Fruit fly (Drosophila melanogaster): Measurements from ENCODE around the gene Sec20.

The Sec20 gene

DNA sequence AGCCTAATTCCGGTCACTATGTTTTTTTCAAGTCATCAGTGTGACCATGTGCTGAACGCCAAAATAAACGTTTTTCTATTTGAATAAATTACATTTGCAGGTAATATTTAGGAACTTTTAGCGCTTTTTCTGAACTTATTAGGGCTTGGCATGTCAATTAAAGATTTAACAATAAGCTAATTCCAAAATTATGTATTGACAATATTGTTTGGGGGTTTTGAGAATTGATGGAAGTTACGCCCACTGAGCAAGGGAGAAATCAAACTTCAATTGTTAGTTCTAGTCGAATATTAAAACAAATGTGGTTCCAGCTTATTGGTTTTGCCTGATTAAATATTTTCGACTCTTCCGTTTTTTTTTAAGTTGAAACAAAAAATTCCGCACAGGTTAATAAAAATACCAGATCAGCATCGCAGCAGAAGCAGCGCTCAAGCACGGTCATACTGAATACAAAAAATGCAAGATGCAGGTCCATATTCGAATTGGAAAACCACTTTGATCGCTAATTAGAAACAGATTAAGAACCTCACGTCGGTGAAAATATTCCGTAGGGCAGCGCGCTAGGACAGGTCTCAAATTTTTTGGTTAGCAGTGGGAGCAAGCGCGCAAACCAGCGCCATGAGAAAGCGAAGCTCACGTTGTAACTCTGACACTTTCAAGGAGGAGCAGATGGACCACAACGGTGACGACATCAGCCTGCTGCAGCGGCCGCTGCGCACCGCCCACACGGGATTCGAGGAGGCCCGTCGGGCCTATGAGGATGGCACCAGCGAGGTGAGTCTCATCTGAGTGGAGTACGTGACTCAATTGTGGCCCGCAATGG, 29.9 kb downstream of the Sec20 start, which contains the start of the genes PSMG1 and CG10979:
TSS of gene PSMG1 (minus strand) at position 51 of the 823 bp plus-strand sequence.
TSS of gene CG10979 (plus strand) at position 439 of the 823 bp plus-strand sequence.
- TF ChIP-seq CG8478 (optimal IDR thresholded peaks at IDR 0.05) (no peak), pan (optimal IDR thresholded peaks at IDR 0.05) (no peak), Dll (optimal IDR thresholded peaks at IDR 0.05) (no peak), EcR (GFP tag; optimal IDR thresholded peaks at IDR 0.05) (no peak), psq (optimal IDR thresholded peaks at IDR 0.05) (no peak), usp (GFP tag; optimal IDR thresholded peaks at IDR 0.05) (no peak)

- TF ChIP-seq usp (GFP tag; optimal IDR thresholded peaks at IDR 0.05) (no peak), Dll (optimal IDR thresholded peaks at IDR 0.05) (no peak), pan (optimal IDR thresholded peaks at IDR 0.05) (no peak), psq (optimal IDR thresholded peaks at IDR 0.05) (no peak), EcR (GFP tag; optimal IDR thresholded peaks at IDR 0.05) (no peak), CG8478 (optimal IDR thresholded peaks at IDR 0.05) (no peak)
These were observed 32.8 kb downstream of the Sec20 start, which contains the start of gene Hpf1 for dm6 chr3R:5791497-5791896. Gene Hpf1 (plus strand): TSS chr3R:5791879.

DNA sequence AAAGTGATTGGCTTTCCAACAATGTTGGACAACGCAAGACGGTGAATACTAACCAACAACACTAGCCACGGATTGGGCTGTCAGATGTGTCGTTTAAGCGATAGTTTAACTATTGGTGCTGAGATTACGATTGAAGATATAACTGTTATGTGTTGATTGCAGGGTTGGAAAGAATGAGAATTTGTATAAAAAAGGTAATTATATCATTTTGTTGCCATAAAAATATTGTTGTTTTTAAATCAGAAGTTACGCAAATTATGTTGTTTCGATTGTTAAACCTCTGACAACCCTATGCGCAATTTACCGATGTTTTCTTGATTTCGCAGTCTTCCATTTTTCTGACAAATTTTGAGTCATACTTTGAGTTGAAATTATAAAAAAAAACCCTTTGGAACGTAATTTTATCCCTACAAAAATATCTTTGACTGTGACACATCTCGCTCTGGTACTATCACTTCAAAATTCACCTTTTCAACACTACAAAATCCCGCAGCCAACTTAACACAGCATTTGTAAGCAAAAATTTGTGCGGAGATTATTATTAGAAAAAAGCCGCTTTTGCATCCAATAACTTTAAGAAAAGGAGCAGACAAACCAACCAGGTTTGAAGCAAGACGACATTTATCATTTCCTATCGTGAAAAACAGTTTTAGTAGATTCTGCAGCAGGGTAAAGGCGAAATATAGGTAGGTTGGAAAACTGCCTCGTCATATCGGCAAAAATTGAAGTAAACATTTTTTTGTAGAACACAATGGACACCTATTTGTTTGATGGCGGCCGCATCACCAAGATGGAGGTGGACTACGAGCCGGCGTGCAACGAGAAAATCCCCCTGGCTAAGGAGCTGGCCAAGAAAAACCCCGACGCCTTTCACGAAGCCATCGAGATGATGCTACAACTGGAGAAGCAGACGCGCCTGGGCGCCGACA, 35.0 kb downstream of the Sec20 start, which contains the start of the genes Hat1 and Rpn5:
TSS of gene Hat1 (minus strand) at position 360 of the 929 bp plus-strand sequence.
TSS of gene Rpn5 (plus strand) at position 469 of the 929 bp plus-strand sequence.
- TF ChIP-seq EcR (GFP tag; optimal IDR thresholded peaks at IDR 0.05) (no peak), CG8478 (optimal IDR thresholded peaks at IDR 0.05) (no peak), pan (optimal IDR thresholded peaks at IDR 0.05) (no peak), psq (optimal IDR thresholded peaks at IDR 0.05) (no peak), Dll (optimal IDR thresholded peaks at IDR 0.05) (no peak), usp (GFP tag; optimal IDR thresholded peaks at IDR 0.05) (no peak)

dm6 chr3R:5781462-5781861, 42.9 kb downstream of the Sec20 start, which contains the start of gene kat-60L1:
Gene kat-60L1 (plus strand): TSS chr3R:5781762.
- TF ChIP-seq CG8478 (optimal IDR thresholded peaks at IDR 0.05) (no peak), Dll (optimal IDR thresholded peaks at IDR 0.05) (no peak), usp (GFP tag; optimal IDR thresholded peaks at IDR 0.05) (no peak), pan (optimal IDR thresholded peaks at IDR 0.05) (no peak), EcR (GFP tag; optimal IDR thresholded peaks at IDR 0.05) (no peak), psq (optimal IDR thresholded peaks at IDR 0.05) (no peak)

DNA sequence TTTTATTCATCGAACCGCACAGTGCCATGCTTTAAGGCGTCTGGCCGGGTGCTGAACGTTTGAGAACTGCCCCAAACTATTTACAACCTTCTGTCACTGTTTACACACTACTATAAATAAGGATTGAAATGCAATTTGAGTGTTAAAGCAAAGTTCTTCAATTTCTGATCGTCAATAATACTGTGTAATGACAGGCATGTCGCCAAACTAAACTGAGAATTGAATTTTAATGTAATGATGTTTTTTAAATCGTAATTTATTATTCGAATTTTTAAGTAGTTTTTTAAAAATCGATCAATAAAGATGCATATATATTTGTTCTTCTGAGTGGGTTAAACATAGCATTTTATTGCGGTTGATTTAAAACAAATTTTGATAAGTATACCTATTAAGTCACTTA, 43.4 kb downstream of the Sec20 start, which contains the start of gene CG2082:
TSS of gene CG2082 (minus strand) at position 101 of the 400 bp plus-strand sequence.
- TF ChIP-seq pan (optimal IDR thresholded peaks at IDR 0.05) = no peak
- TF ChIP-seq EcR (GFP tag; optimal IDR thresholded peaks at IDR 0.05) = no peak
- no peak for TF ChIP-seq Dll (optimal IDR thresholded peaks at IDR 0.05)
- TF ChIP-seq CG8478 (optimal IDR thresholded peaks at IDR 0.05) = no peak
- TF ChIP-seq usp (GFP tag; optimal IDR thresholded peaks at IDR 0.05) = no peak
- TF ChIP-seq psq (optimal IDR thresholded peaks at IDR 0.05) = no peak

DNA sequence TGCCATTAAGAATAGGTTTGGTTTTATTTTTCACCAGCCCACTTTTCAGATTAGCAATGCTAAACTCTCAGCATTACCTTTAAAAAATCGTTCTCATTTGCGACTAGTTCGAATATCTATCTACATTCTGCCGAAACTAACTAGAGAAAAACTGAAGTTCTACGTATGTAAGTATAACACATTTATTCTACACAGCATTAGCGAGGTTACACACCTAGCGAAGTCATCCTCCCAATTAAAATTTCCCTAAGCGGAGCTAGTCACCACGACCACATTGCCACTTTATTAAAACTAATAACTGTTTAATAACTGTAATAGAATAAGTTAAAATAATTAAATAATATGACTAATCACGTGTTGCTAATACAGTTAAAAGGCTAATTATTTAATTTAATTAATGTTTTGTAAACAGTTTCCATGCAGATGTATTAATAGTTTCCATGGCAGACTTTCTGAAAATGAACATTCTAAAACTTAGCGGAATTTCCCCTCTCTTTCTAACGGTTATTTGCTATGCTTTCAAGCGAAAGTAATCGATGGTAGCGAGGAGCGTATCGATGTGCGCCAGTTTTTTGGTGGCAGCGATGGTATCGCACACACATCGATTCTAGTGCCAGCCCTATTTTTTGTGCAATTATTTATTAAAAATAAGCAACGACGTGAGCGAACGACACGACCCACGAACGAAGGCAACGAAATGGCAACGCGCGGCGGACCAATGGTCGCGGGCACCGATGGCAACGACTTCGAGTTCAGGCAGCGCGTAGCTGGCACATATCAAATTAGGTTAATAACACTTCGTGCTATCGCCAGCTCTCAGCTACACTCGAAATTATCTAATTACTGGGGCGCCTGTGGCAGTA, 45.4 kb downstream of the Sec20 start, which contains the start of gene jagn:
TSS of gene jagn (plus strand) at position 585 of the 863 bp plus-strand sequence.
- TF ChIP-seq psq (optimal IDR thresholded peaks at IDR 0.05) (no peak), Dll (optimal IDR thresholded peaks at IDR 0.05) (peak; percentile 65)

DNA sequence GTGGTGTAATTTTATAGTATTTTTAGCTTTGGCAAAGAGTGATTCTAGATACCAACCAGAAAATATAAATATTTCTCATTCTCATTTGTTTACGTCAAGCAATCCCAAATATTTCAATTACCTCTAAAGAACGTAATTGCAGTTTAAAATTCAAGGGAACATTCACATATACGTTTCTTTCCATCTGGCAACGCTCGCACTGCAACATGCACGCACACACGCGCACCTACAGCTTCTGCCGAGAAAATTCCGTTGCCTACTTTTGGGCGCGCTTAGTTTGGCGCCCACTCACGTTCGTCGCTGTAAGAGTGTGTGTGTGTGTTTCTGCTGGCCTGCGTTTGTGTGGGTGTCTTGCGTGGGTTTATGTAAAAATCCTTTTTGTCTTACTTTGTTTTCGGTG, 51.9 kb downstream of the Sec20 start:
- TF ChIP-seq CG8478 (optimal IDR thresholded peaks at IDR 0.05) (no peak), usp (GFP tag; optimal IDR thresholded peaks at IDR 0.05) (no peak), EcR (GFP tag; optimal IDR thresholded peaks at IDR 0.05) (no peak), pan (optimal IDR thresholded peaks at IDR 0.05) (no peak), psq (optimal IDR thresholded peaks at IDR 0.05) (no peak), Dll (optimal IDR thresholded peaks at IDR 0.05) (no peak)
